Worm (Caenorhabditis elegans): Measurements from ENCODE around the gene ZK1127.4.

DNA sequence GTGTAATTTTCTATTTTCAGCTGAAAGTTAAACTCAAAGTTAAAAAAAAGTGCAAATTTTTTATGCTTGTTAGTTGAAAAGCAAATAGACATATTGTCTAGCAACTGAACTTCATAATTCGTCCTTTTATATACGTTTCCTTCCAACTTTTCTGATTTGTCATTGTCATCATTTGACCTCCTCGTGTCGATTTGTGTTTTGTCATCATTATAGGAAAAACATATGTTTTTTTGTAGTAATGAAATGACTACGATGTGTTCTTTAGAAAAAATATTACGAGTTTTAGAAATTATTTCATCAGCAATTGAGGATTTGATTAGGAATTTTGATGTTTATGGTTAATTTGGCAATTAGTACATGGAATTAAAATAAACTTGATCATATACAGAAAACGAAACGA, 7.0 kb downstream of the ZK1127.4 start:
- TF ChIP-seq med-1 (GFP tag; optimal IDR thresholded peaks at IDR 0.05; ENCODE audit: insufficient read depth): no peak
- no peak for TF ChIP-seq T22C8.4 (GFP tag; IDR thresholded peaks at IDR 0.05)
- no peak for TF ChIP-seq ref-1 (GFP tag; conservative IDR thresholded peaks at IDR 0.05)
- TF ChIP-seq cog-1 (tag; optimal IDR thresholded peaks at IDR 0.05): no peak
- no peak for TF ChIP-seq flt-1 (GFP tag; IDR thresholded peaks at IDR 0.05)
